Worm (Caenorhabditis elegans): Measurements from ENCODE around the gene mnk-1.

ce11 chrII:10524374-10524773 lies 30.5 kb downstream of the mnk-1 start, which contains the start of gene F59B10.6:
- TF ChIP-seq med-1 (GFP tag; optimal IDR thresholded peaks at IDR 0.05; ENCODE audit: insufficient read depth) (no peak), flt-1 (GFP tag; IDR thresholded peaks at IDR 0.05) (no peak), T22C8.4 (GFP tag; IDR thresholded peaks at IDR 0.05) (no peak)

Measured in whole organism, midembryonic.